Worm (Caenorhabditis elegans): Measurements from ENCODE around the gene msp-50.

Gene msp-50

DNA sequence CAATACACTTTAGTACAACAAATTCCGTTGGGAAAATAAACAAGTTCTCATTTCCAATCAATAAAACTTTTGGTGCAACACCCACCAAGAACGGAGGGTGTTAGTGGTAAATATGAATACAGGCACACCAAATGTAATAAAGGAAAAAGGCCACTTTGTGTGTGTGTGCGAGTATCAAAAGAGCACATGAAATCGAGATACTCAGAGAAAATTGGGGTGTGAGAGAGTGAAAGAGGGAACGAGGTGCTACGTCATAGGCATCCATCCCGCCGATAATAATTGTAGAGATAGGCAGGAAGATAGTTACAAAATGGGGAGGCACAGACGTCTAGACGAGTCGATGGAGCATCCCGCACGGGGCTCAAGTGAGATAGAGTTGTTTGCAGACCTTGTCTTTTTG is 28.2 kb downstream of the msp-50 start (continued):
- TF ChIP-seq Y22D7AL.16 (tag; optimal IDR thresholded peaks at IDR 0.05): no peak
- peak; percentile 54 for TF ChIP-seq unc-42 (tag; optimal IDR thresholded peaks at IDR 0.05)

DNA sequence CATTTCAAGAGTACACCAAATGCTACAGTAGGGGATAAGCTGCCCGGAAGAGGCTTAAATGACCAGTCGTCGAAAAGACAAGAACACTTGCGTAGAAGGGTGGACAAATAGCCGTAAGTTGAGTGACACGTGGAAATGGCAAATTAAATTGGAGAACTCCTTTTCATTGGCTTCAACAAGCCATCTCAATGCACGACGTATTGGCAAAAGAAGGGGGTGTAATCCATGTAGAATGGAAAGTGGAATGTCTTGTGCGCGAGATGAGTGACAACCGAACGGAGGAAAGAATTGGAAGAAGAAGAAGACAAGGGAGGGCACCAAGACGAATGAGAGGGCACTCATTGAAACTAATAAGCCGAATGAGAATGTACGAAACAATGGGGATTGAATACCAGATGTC is 29.1 kb downstream of the msp-50 start:
- TF ChIP-seq odd-2 (tag; optimal IDR thresholded peaks at IDR 0.05): no peak
- TF ChIP-seq zip-5 (tag; optimal IDR thresholded peaks at IDR 0.05): no peak
- TF ChIP-seq unc-42 (tag; optimal IDR thresholded peaks at IDR 0.05): peak; percentile 36
- peak; percentile 38 for TF ChIP-seq ceh-31 (tag; optimal IDR thresholded peaks at IDR 0.05)
- peak; percentile 63 for TF ChIP-seq unc-55 (GFP tag; optimal IDR thresholded peaks at IDR 0.05)

DNA sequence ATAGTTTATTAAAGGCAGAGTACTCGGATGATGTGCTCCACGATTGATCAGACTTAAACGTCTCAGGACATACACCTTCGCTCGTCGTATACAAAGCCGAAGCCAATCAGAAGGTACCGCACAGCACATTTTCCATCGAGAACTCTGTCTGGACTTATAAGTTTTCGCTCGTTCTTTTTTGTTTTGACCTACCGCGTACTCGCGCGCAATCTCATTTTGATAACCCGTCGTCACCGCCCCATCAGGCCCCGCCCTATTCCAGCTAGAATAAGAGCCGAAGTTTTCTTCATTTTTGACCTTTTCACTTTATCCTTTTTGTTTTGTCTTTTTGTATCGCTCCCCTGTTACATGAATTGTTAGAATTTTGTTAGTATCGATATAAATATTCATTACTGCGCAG is 30.0 kb downstream of the msp-50 start, which contains the start of gene EGAP2.2:
Gene EGAP2.2 (plus strand): TSS at position 301 of the 400 bp plus-strand sequence.
- TF ChIP-seq dve-1 (tag; optimal IDR thresholded peaks at IDR 0.05): no peak

DNA sequence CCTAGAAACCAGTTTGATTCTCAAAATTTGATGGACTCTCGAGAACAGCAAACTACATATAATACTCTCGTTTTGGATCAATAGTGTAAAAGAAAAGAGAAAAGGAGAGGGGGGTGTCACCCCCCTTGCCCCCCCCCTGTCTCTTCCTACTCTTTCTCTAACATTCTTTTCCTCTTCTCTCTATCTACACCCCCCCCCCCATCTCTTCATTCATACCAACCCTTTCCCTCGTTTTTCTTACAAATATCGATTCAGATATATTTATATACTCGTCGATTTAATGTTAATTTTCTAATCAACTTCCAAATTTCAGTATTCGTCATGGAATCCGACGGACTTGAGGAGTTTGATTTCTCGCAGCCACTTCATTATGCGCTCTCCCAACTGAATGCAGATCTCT is 31.5 kb downstream of the msp-50 start, which contains the start of gene EGAP2.1:
Gene EGAP2.1 (plus strand): TSS at position 301 of the 400 bp plus-strand sequence.
- TF ChIP-seq dve-1 (tag; optimal IDR thresholded peaks at IDR 0.05) (no peak), zip-5 (tag; optimal IDR thresholded peaks at IDR 0.05) (no peak), C38D4.7 (GFP tag; optimal IDR thresholded peaks at IDR 0.05) (no peak), Y22D7AL.16 (tag; optimal IDR thresholded peaks at IDR 0.05) (no peak), lin-11 (tag; optimal IDR thresholded peaks at IDR 0.05) (no peak), nhr-11 (tag; optimal IDR thresholded peaks at IDR 0.05) (no peak), hlh-30 (tag; optimal IDR thresholded peaks at IDR 0.05; ENCODE audit: insufficient read depth) (no peak), mec-3 (tag; optimal IDR thresholded peaks at IDR 0.05; ENCODE audit: borderline replicate concordance) (no peak), nhr-232 (tag; optimal IDR thresholded peaks at IDR 0.05) (no peak), ceh-2 (tag; optimal IDR thresholded peaks at IDR 0.05) (no peak), syd-9 (tag; optimal IDR thresholded peaks at IDR 0.05) (no peak), gmeb-2 (tag; optimal IDR thresholded peaks at IDR 0.05) (no peak), elt-4 (tag; optimal IDR thresholded peaks at IDR 0.05) (no peak), ztf-16 (tag; optimal IDR thresholded peaks at IDR 0.05) (no peak), F13H6.1 (tag; optimal IDR thresholded peaks at IDR 0.05) (no peak), pag-3 (tag; optimal IDR thresholded peaks at IDR 0.05; ENCODE audit: borderline replicate concordance) (no peak), hlh-13 (GFP tag; optimal IDR thresholded peaks at IDR 0.05) (no peak), tbx-2 (tag; optimal IDR thresholded peaks at IDR 0.05) (no peak)

DNA sequence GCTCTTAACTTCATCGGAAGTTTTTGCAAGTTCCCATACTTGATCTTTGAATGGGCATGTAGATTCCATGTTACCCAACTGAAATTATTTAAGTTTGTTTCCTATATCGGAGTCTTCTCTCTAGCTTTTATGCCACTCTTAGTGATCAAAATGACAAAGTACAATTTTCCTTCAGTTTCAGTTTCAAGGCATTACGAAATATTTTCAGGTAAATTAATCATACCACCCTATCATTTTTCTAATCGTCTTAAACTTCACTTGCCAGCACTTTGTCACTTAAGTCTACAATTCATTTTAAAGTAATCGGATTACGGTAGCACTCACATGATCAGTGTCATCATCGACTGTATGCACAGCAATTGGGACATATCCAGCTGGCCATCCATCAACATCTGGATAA is 35.1 kb downstream of the msp-50 start:
- TF ChIP-seq elt-4 (tag; optimal IDR thresholded peaks at IDR 0.05): no peak

DNA sequence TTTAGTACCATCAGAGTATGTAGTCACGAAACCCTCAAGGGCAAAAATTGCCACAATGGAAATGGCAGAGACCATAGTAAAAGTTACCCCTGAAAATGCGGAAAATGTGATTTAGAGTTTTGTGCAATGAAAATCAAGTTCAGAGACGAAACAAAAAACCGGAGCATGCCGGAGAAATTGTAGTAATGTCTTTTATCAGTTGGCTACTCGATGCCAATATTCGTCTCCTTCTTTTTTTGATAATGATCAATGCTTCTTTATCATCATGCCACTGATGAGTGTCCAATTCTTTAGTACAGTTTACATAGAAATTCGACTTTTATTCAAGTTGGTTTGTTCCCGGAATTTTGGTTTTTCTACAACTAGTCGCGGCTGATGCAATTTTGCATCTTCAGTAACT is 36.2 kb downstream of the msp-50 start, which contains the start of gene pho-1:
Gene pho-1 (minus strand): TSS at position 89 of the 400 bp plus-strand sequence.
- TF ChIP-seq gmeb-2 (tag; optimal IDR thresholded peaks at IDR 0.05) (no peak), ttx-3 (tag; optimal IDR thresholded peaks at IDR 0.05) (no peak), ceh-6 (GFP tag; optimal IDR thresholded peaks at IDR 0.05) (no peak), syd-9 (tag; optimal IDR thresholded peaks at IDR 0.05) (no peak), K02D7.2 (tag; optimal IDR thresholded peaks at IDR 0.05) (no peak), hlh-8 (tag; optimal IDR thresholded peaks at IDR 0.05) (no peak), hlh-30 (tag; optimal IDR thresholded peaks at IDR 0.05; ENCODE audit: insufficient read depth) (no peak), rnt-1 (tag; optimal IDR thresholded peaks at IDR 0.05) (no peak), ceh-24 (tag; optimal IDR thresholded peaks at IDR 0.05) (no peak), nhr-11 (tag; optimal IDR thresholded peaks at IDR 0.05) (no peak), nfya-1 (tag; optimal IDR thresholded peaks at IDR 0.05) (no peak), unc-86 (tag; optimal IDR thresholded peaks at IDR 0.05) (no peak), pag-3 (tag; optimal IDR thresholded peaks at IDR 0.05; ENCODE audit: borderline replicate concordance) (no peak), K09A11.1 (tag; optimal IDR thresholded peaks at IDR 0.05; ENCODE audit: insufficient read depth) (no peak), ceh-31 (tag; optimal IDR thresholded peaks at IDR 0.05) (no peak), ceh-9 (tag; optimal IDR thresholded peaks at IDR 0.05) (no peak), ceh-18 (tag; optimal IDR thresholded peaks at IDR 0.05) (no peak), elt-2 (tag; optimal IDR thresholded peaks at IDR 0.05) (no peak)
